Fruit fly (Drosophila melanogaster): ENCODE measurements around the gene Mur18B.

Gene Mur18B

DNA sequence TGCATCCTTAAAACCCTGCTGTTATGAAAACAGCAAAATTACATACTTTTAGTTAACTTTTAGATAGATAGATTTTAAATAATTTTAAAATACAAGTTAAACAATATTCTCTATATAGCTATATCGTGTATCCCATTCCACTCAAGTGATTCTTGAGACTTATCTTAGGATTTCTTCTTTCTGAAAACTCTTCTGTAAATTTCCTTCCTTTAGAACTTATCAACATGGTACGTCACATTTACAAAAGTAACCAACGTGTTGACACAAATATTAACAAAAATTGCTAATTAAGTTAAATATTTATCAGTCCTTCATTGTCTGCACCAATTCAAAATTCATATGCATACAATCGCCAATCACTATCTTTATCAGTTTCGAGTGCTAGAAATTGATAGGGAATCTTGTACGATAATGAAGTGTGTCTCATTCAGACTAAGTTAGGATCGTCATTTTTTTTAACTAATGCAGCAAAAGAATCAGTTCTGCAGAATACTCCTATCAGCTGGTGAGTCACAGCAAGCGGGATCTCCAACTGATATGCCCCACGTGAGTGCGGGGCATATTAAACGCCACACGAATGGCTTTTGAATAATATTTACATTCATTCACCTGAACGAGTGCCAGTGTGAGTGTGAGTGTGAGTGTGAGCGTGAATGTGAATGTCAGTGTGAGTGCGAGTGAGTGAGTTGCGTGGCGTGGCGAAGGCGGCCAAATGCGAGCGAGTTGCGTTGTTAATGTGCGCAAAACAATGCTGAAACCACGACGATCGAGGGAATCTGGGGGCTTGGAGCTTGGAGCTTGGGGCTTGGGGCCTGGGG is 45.3 kb upstream of the Mur18B start (continued):
- TF ChIP-seq Trl (optimal IDR thresholded peaks at IDR 0.05): no peak
- no peak for TF ChIP-seq Trl (GFP tag; optimal IDR thresholded peaks at IDR 0.05)
- no peak for TF ChIP-seq tap (tag; optimal IDR thresholded peaks at IDR 0.05)
- TF ChIP-seq odd (GFP tag; optimal IDR thresholded peaks at IDR 0.05): no peak
- no peak for TF ChIP-seq Awh (GFP tag; IDR thresholded peaks at IDR 0.05)
- TF ChIP-seq HLHmδ (GFP tag; optimal IDR thresholded peaks at IDR 0.05): peak; percentile 46
- peak; percentile 87 for TF ChIP-seq sr (GFP tag; IDR thresholded peaks at IDR 0.05)
- TF ChIP-seq Nf-YB (GFP tag; optimal IDR thresholded peaks at IDR 0.05): no peak
- TF ChIP-seq CG5180 (GFP tag; optimal IDR thresholded peaks at IDR 0.05): no peak
- TF ChIP-seq sug (tag; optimal IDR thresholded peaks at IDR 0.05): peak; percentile 66
- TF ChIP-seq CG13775 (GFP tag; optimal IDR thresholded peaks at IDR 0.05): no peak
- TF ChIP-seq CG9437 (GFP tag; optimal IDR thresholded peaks at IDR 0.05): no peak
- peak; percentile 33; the same call in 1 of the 2 replicates for TF ChIP-seq CG17328 (GFP tag; IDR thresholded peaks at IDR 0.05)
- TF ChIP-seq Ets65A (GFP tag): no peak
- TF ChIP-seq NfI (GFP tag; optimal IDR thresholded peaks at IDR 0.05): peak; percentile 23
- TF ChIP-seq Myb (GFP tag; optimal IDR thresholded peaks at IDR 0.05): no peak
- TF ChIP-seq row (GFP tag; IDR thresholded peaks at IDR 0.05): peak; percentile 80
- TF ChIP-seq cato (GFP tag; optimal IDR thresholded peaks at IDR 0.05; ENCODE audit: borderline replicate concordance): no peak
- TF ChIP-seq CG8290 (GFP tag; optimal IDR thresholded peaks at IDR 0.05): no peak
- TF ChIP-seq CG8290 (tag; optimal IDR thresholded peaks at IDR 0.05): peak in 1 of 2 experiments; percentile 76
- TF ChIP-seq org-1 (GFP tag; optimal IDR thresholded peaks at IDR 0.05): no peak
- TF ChIP-seq CG9876 (GFP tag; optimal IDR thresholded peaks at IDR 0.05): no peak
- TF ChIP-seq ci (GFP tag; IDR thresholded peaks at IDR 0.05): peak; percentile 64; the same call in 1 of the 3 replicates
- TF ChIP-seq CG9609 (GFP tag; optimal IDR thresholded peaks at IDR 0.05): no peak
- no peak for TF ChIP-seq CG11398 (GFP tag; optimal IDR thresholded peaks at IDR 0.05)
- peak; percentile 34; the same call in 1 of the 3 replicates for TF ChIP-seq dysf (GFP tag; IDR thresholded peaks at IDR 0.05)
- peak; percentile 88 for TF ChIP-seq Adf1 (GFP tag; IDR thresholded peaks at IDR 0.05)
- 0 out of 2 replicates have a peak, but pooled peaks have one; percentile 12 for TF ChIP-seq MBD-R2 (GFP tag; IDR thresholded peaks at IDR 0.05)
- TF ChIP-seq Oaz (GFP tag; IDR thresholded peaks at IDR 0.05): no peak
- TF ChIP-seq Asciz (GFP tag; optimal IDR thresholded peaks at IDR 0.05): no peak
- no peak for TF ChIP-seq CG12391 (tag; optimal IDR thresholded peaks at IDR 0.05)
- no peak for TF ChIP-seq Aef1 (GFP tag; IDR thresholded peaks at IDR 0.05)
- TF ChIP-seq exex (tag; optimal IDR thresholded peaks at IDR 0.05): peak; percentile 44
- TF ChIP-seq pita (GFP tag; optimal IDR thresholded peaks at IDR 0.05): no peak
- no peak for TF ChIP-seq bigmax (GFP tag; optimal IDR thresholded peaks at IDR 0.05)
- TF ChIP-seq zfh1 (GFP tag; IDR thresholded peaks at IDR 0.05): no peak
- peak; percentile 40 for TF ChIP-seq gro (GFP tag; optimal IDR thresholded peaks at IDR 0.05)
- no peak for TF ChIP-seq crc (GFP tag; optimal IDR thresholded peaks at IDR 0.05)
- no peak for TF ChIP-seq HLH3B (GFP tag; IDR thresholded peaks at IDR 0.05)
- no peak for TF ChIP-seq unpg (GFP tag; optimal IDR thresholded peaks at IDR 0.05)
- no peak for TF ChIP-seq toy (GFP tag; IDR thresholded peaks at IDR 0.05)
- no peak for TF ChIP-seq fd102C (GFP tag; optimal IDR thresholded peaks at IDR 0.05)
- no peak for TF ChIP-seq CG1233 (GFP tag; optimal IDR thresholded peaks at IDR 0.05)
- peak; percentile 45 for TF ChIP-seq CG9932 (GFP tag; IDR thresholded peaks at IDR 0.05)
- no peak for TF ChIP-seq Kr (GFP tag; optimal IDR thresholded peaks at IDR 0.05)
- no peak for TF ChIP-seq CG10267 (tag; optimal IDR thresholded peaks at IDR 0.05)
- TF ChIP-seq Atf-2 (GFP tag; optimal IDR thresholded peaks at IDR 0.05): no peak
- TF ChIP-seq Gug (GFP tag; IDR thresholded peaks at IDR 0.05): no peak
- TF ChIP-seq CG31365 (tag; optimal IDR thresholded peaks at IDR 0.05): no peak
- TF ChIP-seq zfh2 (GFP tag; optimal IDR thresholded peaks at IDR 0.05): no peak
- no peak for TF ChIP-seq CG11085 (GFP tag; IDR thresholded peaks at IDR 0.05)
